Fruit fly (Drosophila melanogaster): Measurements from ENCODE around the gene Gapdh2.

The Gapdh2 gene

dm6 chrX:15867863-15868262, at the start of gene Gapdh2:
Gapdh2 (plus strand) TSS chrX:15868145.
- peak; percentile 100 for TF ChIP-seq eg (GFP tag; IDR thresholded peaks at IDR 0.05)
- TF ChIP-seq OdsH (GFP tag; optimal IDR thresholded peaks at IDR 0.05) = peak; percentile 99
- peak; percentile 96 for TF ChIP-seq fkh (GFP tag; optimal IDR thresholded peaks at IDR 0.05)
- TF ChIP-seq Eip78C (GFP tag) = peak; percentile 100
- peak; percentile 99 for TF ChIP-seq pdm3 (GFP tag; optimal IDR thresholded peaks at IDR 0.05)
- TF ChIP-seq Hr39 (GFP tag; optimal IDR thresholded peaks at IDR 0.05) = peak; percentile 98
- peak; percentile 99 for TF ChIP-seq dsx (GFP tag; optimal IDR thresholded peaks at IDR 0.05; ENCODE audit: poor library complexity, severe bottlenecking)
- peak; percentile 97 to 99 for TF ChIP-seq salr (GFP tag; optimal IDR thresholded peaks at IDR 0.05)
- TF ChIP-seq Gug (GFP tag; IDR thresholded peaks at IDR 0.05) = peak; percentile 99
- TF ChIP-seq Smox (GFP tag; optimal IDR thresholded peaks at IDR 0.05) = peak; percentile 100
- TF ChIP-seq Ets21C (GFP tag; optimal IDR thresholded peaks at IDR 0.05) = peak; percentile 98
- TF ChIP-seq CG11762 (GFP tag; optimal IDR thresholded peaks at IDR 0.05; ENCODE audit: insufficient read depth) = peak; percentile 99
- TF ChIP-seq Sox102F (GFP tag; optimal IDR thresholded peaks at IDR 0.05) = peak; percentile 100
- peak; percentile 99 for TF ChIP-seq CG6808 (GFP tag; optimal IDR thresholded peaks at IDR 0.05)
- peak; percentile 99 for TF ChIP-seq CG6854 (GFP tag; optimal IDR thresholded peaks at IDR 0.05)
- peak; percentile 98 for TF ChIP-seq CG31627 (GFP tag; optimal IDR thresholded peaks at IDR 0.05)
- peak; percentile 99 for TF ChIP-seq CG7368 (GFP tag; optimal IDR thresholded peaks at IDR 0.05)
- TF ChIP-seq fd59A (GFP tag; optimal IDR thresholded peaks at IDR 0.05) = peak; percentile 98
- peak; percentile 98 for TF ChIP-seq Blimp-1 (GFP tag; optimal IDR thresholded peaks at IDR 0.05)
- TF ChIP-seq Eip75B (GFP tag; optimal IDR thresholded peaks at IDR 0.05) = peak; percentile 99
- TF ChIP-seq CG15336 (GFP tag; IDR thresholded peaks at IDR 0.05) = peak; percentile 100
- peak; percentile 100 for TF ChIP-seq CG34406 (GFP tag; optimal IDR thresholded peaks at IDR 0.05)
- TF ChIP-seq Hr38 (GFP tag; optimal IDR thresholded peaks at IDR 0.05) = peak; percentile 42
- peak; percentile 99 for TF ChIP-seq Sox14 (GFP tag; optimal IDR thresholded peaks at IDR 0.05)
- peak; percentile 99 for TF ChIP-seq CG10631 (GFP tag; optimal IDR thresholded peaks at IDR 0.05)
- peak; percentile 100 for TF ChIP-seq CG6163 (GFP tag; IDR thresholded peaks at IDR 0.05)
- TF ChIP-seq vri (GFP tag; optimal IDR thresholded peaks at IDR 0.05) = peak; percentile 100
- TF ChIP-seq CG8319 (GFP tag; optimal IDR thresholded peaks at IDR 0.05) = peak; percentile 99
- peak; percentile 99 for TF ChIP-seq CG32006 (GFP tag; optimal IDR thresholded peaks at IDR 0.05)
- TF ChIP-seq Sox15 (GFP tag; optimal IDR thresholded peaks at IDR 0.05) = peak; percentile 97
- peak; percentile 99 for TF ChIP-seq CG10669 (GFP tag; optimal IDR thresholded peaks at IDR 0.05)
- peak; percentile 100 for TF ChIP-seq Met (GFP tag; optimal IDR thresholded peaks at IDR 0.05)
- TF ChIP-seq CG6792 (GFP tag; optimal IDR thresholded peaks at IDR 0.05) = peak; percentile 100
- peak; percentile 99 for TF ChIP-seq lz (GFP tag; optimal IDR thresholded peaks at IDR 0.05)
- TF ChIP-seq Eip93F (GFP tag; optimal IDR thresholded peaks at IDR 0.05) = peak; percentile 100
- peak; percentile 100 for TF ChIP-seq Ets96B (tag; optimal IDR thresholded peaks at IDR 0.05)
- peak; percentile 100 for TF ChIP-seq CG8119 (GFP tag; IDR thresholded peaks at IDR 0.05)
- TF ChIP-seq fd85E (GFP tag; optimal IDR thresholded peaks at IDR 0.05) = peak; percentile 98
- TF ChIP-seq CG11902 (GFP tag; optimal IDR thresholded peaks at IDR 0.05) = peak; percentile 96
- peak; percentile 100 for TF ChIP-seq topi (GFP tag; optimal IDR thresholded peaks at IDR 0.05)
- TF ChIP-seq CG11294 (GFP tag; IDR thresholded peaks at IDR 0.05) = peak; percentile 99
- TF ChIP-seq CG4318 (GFP tag; optimal IDR thresholded peaks at IDR 0.05) = peak; percentile 96
- peak; percentile 95 for TF ChIP-seq dac (GFP tag; optimal IDR thresholded peaks at IDR 0.05)
- peak; percentile 100 for TF ChIP-seq svp (GFP tag)
- peak; percentile 100 for TF ChIP-seq CG6276 (GFP tag; optimal IDR thresholded peaks at IDR 0.05)
- TF ChIP-seq CG8632 (GFP tag; optimal IDR thresholded peaks at IDR 0.05) = peak; percentile 100
- TF ChIP-seq spab (GFP tag; optimal IDR thresholded peaks at IDR 0.05) = peak; percentile 99
- TF ChIP-seq Hr4 (GFP tag; optimal IDR thresholded peaks at IDR 0.05) = peak; percentile 99
- peak; percentile 99 for TF ChIP-seq cyc (GFP tag; optimal IDR thresholded peaks at IDR 0.05)
- TF ChIP-seq CG9139 (GFP tag; optimal IDR thresholded peaks at IDR 0.05) = peak; percentile 99
- peak; percentile 99 for TF ChIP-seq CG16779 (tag; optimal IDR thresholded peaks at IDR 0.05)
- TF ChIP-seq CG3032 (tag; optimal IDR thresholded peaks at IDR 0.05) = peak; percentile 100

Data from whole organism, prepupa.